Worm (Caenorhabditis elegans): ENCODE results near the gene aipr-1.
A peak's percentile ranks its signal among the peaks of the same experiment; 100 is the strongest.

The aipr-1 gene

ce11 chrII:6558887-6559286 is 35.2 kb downstream of the aipr-1 start:
- TF ChIP-seq lin-54 (GFP tag; optimal IDR thresholded peaks at IDR 0.05) (no peak), hrde-1 (tag; optimal IDR thresholded peaks at IDR 0.05; ENCODE audit: borderline replicate concordance) (no peak), nfyb-1 (GFP tag; IDR thresholded peaks at IDR 0.05) (peak; percentile 73), sptf-2 (GFP tag; optimal IDR thresholded peaks at IDR 0.05) (no peak), xnd-1 (tag; optimal IDR thresholded peaks at IDR 0.05) (no peak), K11D2.4 (GFP tag; IDR thresholded peaks at IDR 0.05) (0 out of 2 replicates have a peak, but pooled peaks have one; percentile 41), Y53G8AR.9 (GFP tag; conservative IDR thresholded peaks at IDR 0.05) (peak; percentile 79), pbrm-1 (GFP tag; IDR thresholded peaks at IDR 0.05) (0 out of 2 replicates have a peak, but pooled peaks have one; percentile 32), snpc-3.4 (tag; optimal IDR thresholded peaks at IDR 0.05) (no peak), mel-28 (tag; optimal IDR thresholded peaks at IDR 0.05; ENCODE audit: borderline replicate concordance) (peak; percentile 52), ceh-58 (GFP tag; IDR thresholded peaks at IDR 0.05) (no peak), pha-4 (tag; optimal IDR thresholded peaks at IDR 0.05) (no peak), attf-6 (GFP tag; IDR thresholded peaks at IDR 0.05) (no peak), ekl-4 (GFP tag; IDR thresholded peaks at IDR 0.05) (peak; percentile 60), C17E4.6 (GFP tag; IDR thresholded peaks at IDR 0.05) (0 out of 2 replicates have a peak, but pooled peaks have one; percentile 7), Y95B8A.8 (GFP tag; IDR thresholded peaks at IDR 0.05) (0 out of 2 replicates have a peak, but pooled peaks have one; percentile 27), dox-1 (GFP tag; IDR thresholded peaks at IDR 0.05) (0 out of 2 replicates have a peak, but pooled peaks have one; percentile 18), B0019.2 (GFP tag; conservative IDR thresholded peaks at IDR 0.05) (0 out of 2 replicates have a peak, but pooled peaks have one; percentile 16), repo-1 (tag; optimal IDR thresholded peaks at IDR 0.05) (peak; percentile 64), sdz-38 (tag; optimal IDR thresholded peaks at IDR 0.05) (no peak), hmg-1.2 (GFP tag; IDR thresholded peaks at IDR 0.05) (peak; percentile 26; the same call in 1 of the 2 replicates), tlf-1 (GFP tag; optimal IDR thresholded peaks at IDR 0.05) (peak; percentile 28), lir-1 (GFP tag; conservative IDR thresholded peaks at IDR 0.05) (peak; percentile 34; the same call in 1 of the 2 replicates), B0336.3 (GFP tag; IDR thresholded peaks at IDR 0.05) (no peak), tbp1 (GFP tag; optimal IDR thresholded peaks at IDR 0.05) (peak; percentile 10), nfya-2 (GFP tag; IDR thresholded peaks at IDR 0.05) (no peak), ama-1 (optimal IDR thresholded peaks at IDR 0.05) (peak; percentile 75), ama-1 (GFP tag; optimal IDR thresholded peaks at IDR 0.05) (no peak), madf-8 (GFP tag; conservative IDR thresholded peaks at IDR 0.05) (no peak), cebp-1 (GFP tag; IDR thresholded peaks at IDR 0.05) (0 out of 2 replicates have a peak, but pooled peaks have one; percentile 29), cebp-1 (tag; optimal IDR thresholded peaks at IDR 0.05) (peak; percentile 59)

- TF ChIP-seq tbp1 (GFP tag; optimal IDR thresholded peaks at IDR 0.05): no peak
- no peak for TF ChIP-seq mel-28 (tag; optimal IDR thresholded peaks at IDR 0.05; ENCODE audit: borderline replicate concordance)
- TF ChIP-seq F37B4.10 (GFP tag; IDR thresholded peaks at IDR 0.05): no peak
- TF ChIP-seq ccch-3 (GFP tag; optimal IDR thresholded peaks at IDR 0.05): no peak
- TF ChIP-seq F10E7.11 (tag; optimal IDR thresholded peaks at IDR 0.05): no peak
- TF ChIP-seq B0261.1 (tag; optimal IDR thresholded peaks at IDR 0.05): no peak
- no peak for TF ChIP-seq Y56A3A.18 (GFP tag; IDR thresholded peaks at IDR 0.05)
- TF ChIP-seq let-607 (tag; optimal IDR thresholded peaks at IDR 0.05): no peak
- TF ChIP-seq nhr-27 (tag; optimal IDR thresholded peaks at IDR 0.05): no peak
- TF ChIP-seq Y95B8A.8 (GFP tag; IDR thresholded peaks at IDR 0.05): no peak
- TF ChIP-seq F57A8.1 (GFP tag; optimal IDR thresholded peaks at IDR 0.05): no peak
- no peak for TF ChIP-seq attf-5 (GFP tag; optimal IDR thresholded peaks at IDR 0.05)
Measured at ce11 chrII:6554677-6555076, 39.4 kb downstream of the aipr-1 start, which contains the start of gene wrn-1. Gene wrn-1, plus strand, starts transcription at chrII:6554977.

All from whole organism, young adult.